Fruit fly (Drosophila melanogaster): ENCODE measurements around the gene CG34178.

CG34178 gene

dm6 chr2L:4444457-4444856, 10.7 kb downstream of the CG34178 start, which contains the start of the genes morgue and Elp3 (continued):
- TF ChIP-seq Scr (GFP tag; IDR thresholded peaks at IDR 0.05; ENCODE audit: partially characterized antibody) (peak; percentile 70), CG10979 (tag; optimal IDR thresholded peaks at IDR 0.05) (no peak), Opbp (GFP tag; IDR thresholded peaks at IDR 0.05; ENCODE audit: partially characterized antibody) (peak; percentile 72; the same call in 2 of the 3 replicates), CG7963 (GFP tag; IDR thresholded peaks at IDR 0.05; ENCODE audit: partially characterized antibody) (peak; percentile 83), CG32767 (GFP tag; IDR thresholded peaks at IDR 0.05) (peak; percentile 22; the same call in 1 of the 2 replicates), CG4404 (GFP tag; IDR thresholded peaks at IDR 0.05) (no peak), Eip74EF (GFP tag; optimal IDR thresholded peaks at IDR 0.05) (no peak), Fer1 (GFP tag; optimal IDR thresholded peaks at IDR 0.05) (peak; percentile 17), hkb (optimal IDR thresholded peaks at IDR 0.05) (no peak), hkb (GFP tag; IDR thresholded peaks at IDR 0.05) (0 out of 2 replicates have a peak, but pooled peaks have one; percentile 22), CG5953 (GFP tag; IDR thresholded peaks at IDR 0.05) (no peak), dimm (GFP tag; IDR thresholded peaks at IDR 0.05) (no peak), z (GFP tag; IDR thresholded peaks at IDR 0.05) (no peak), fd3F (GFP tag; optimal IDR thresholded peaks at IDR 0.05) (no peak), CG4854 (GFP tag; optimal IDR thresholded peaks at IDR 0.05) (no peak), vfl (GFP tag; optimal IDR thresholded peaks at IDR 0.05) (no peak), hbn (GFP tag; IDR thresholded peaks at IDR 0.05; ENCODE audit: partially characterized antibody) (peak; percentile 51), Doc3 (GFP tag; IDR thresholded peaks at IDR 0.05; ENCODE audit: partially characterized antibody) (no peak), cwo (GFP tag; optimal IDR thresholded peaks at IDR 0.05) (peak; percentile 45), Mad (GFP tag; optimal IDR thresholded peaks at IDR 0.05) (no peak), sd (tag; optimal IDR thresholded peaks at IDR 0.05) (no peak), D19A (tag; optimal IDR thresholded peaks at IDR 0.05) (no peak), CG11560 (tag; IDR thresholded peaks at IDR 0.05) (peak; percentile 60; the same call in 1 of the 3 replicates), ken (GFP tag; IDR thresholded peaks at IDR 0.05) (no peak), CG14050 (GFP tag; IDR thresholded peaks at IDR 0.05) (no peak), CG3281 (GFP tag; optimal IDR thresholded peaks at IDR 0.05) (no peak), CG12219 (GFP tag; optimal IDR thresholded peaks at IDR 0.05) (no peak), Fer2 (tag; optimal IDR thresholded peaks at IDR 0.05) (no peak), bsh (GFP tag; optimal IDR thresholded peaks at IDR 0.05) (no peak), CG11456 (GFP tag; IDR thresholded peaks at IDR 0.05) (no peak), nom (GFP tag; optimal IDR thresholded peaks at IDR 0.05) (no peak), CG4617 (GFP tag; optimal IDR thresholded peaks at IDR 0.05; ENCODE audit: borderline replicate concordance) (peak; percentile 86), dpn (GFP tag; optimal IDR thresholded peaks at IDR 0.05) (no peak), CG4282 (GFP tag; optimal IDR thresholded peaks at IDR 0.05) (no peak), CG30020 (tag; optimal IDR thresholded peaks at IDR 0.05) (peak; percentile 25), B-H2 (GFP tag; optimal IDR thresholded peaks at IDR 0.05) (peak; percentile 6), Tbp (GFP tag; optimal IDR thresholded peaks at IDR 0.05) (no peak), MBD-R2 (GFP tag; IDR thresholded peaks at IDR 0.05) (peak; percentile 84), nmo (GFP tag; optimal IDR thresholded peaks at IDR 0.05) (peak; percentile 5), amos (GFP tag; IDR thresholded peaks at IDR 0.05; ENCODE audit: partially characterized antibody) (peak; percentile 68; the same call in 1 of the 2 replicates), CG30403 (GFP tag; optimal IDR thresholded peaks at IDR 0.05) (no peak), Oaz (GFP tag; IDR thresholded peaks at IDR 0.05) (no peak), CG10147 (GFP tag; optimal IDR thresholded peaks at IDR 0.05) (no peak), mirr (GFP tag; optimal IDR thresholded peaks at IDR 0.05) (peak; percentile 14), CG17912 (GFP tag; optimal IDR thresholded peaks at IDR 0.05) (no peak), eve (GFP tag; optimal IDR thresholded peaks at IDR 0.05) (no peak), CG12299 (tag; optimal IDR thresholded peaks at IDR 0.05) (no peak), Bdp1 (GFP tag; optimal IDR thresholded peaks at IDR 0.05) (no peak), wor (GFP tag; IDR thresholded peaks at IDR 0.05) (no peak), HmgZ (tag; optimal IDR thresholded peaks at IDR 0.05) (peak; percentile 26)
